Worm (Caenorhabditis elegans): ENCODE data around the gene acr-17.
A peak's percentile ranks its signal among the peaks of the same experiment; 100 is the strongest.

DNA sequence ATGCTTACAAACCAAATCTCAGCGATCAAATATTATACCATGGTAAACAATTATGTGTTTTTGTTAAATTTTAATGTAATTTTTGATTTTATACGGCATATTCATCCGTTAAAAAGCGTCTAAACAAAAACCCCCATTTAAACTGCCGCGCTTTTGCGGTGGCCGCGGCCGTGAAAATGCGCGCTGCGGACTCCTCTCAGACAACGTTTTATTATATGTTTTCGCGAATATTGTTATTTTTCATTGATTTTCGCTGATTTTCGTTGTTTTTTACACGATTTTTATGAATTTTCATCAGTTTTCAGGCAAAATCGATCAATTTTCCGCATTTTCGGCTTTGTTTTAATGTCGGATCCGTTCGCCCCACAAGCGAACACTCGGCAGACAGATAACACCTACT lies 30.1 kb downstream of the acr-17 start, which contains the start of gene W02H5.19:
- TF ChIP-seq him-1 (tag; optimal IDR thresholded peaks at IDR 0.05): peak; percentile 28
- no peak for TF ChIP-seq dao-5 (tag; optimal IDR thresholded peaks at IDR 0.05)
- peak; percentile 82 for TF ChIP-seq W03F9.2 (tag; optimal IDR thresholded peaks at IDR 0.05)

Measured in whole organism, L4/young adult.